Worm (Caenorhabditis elegans) whole organism, young adult: ENCODE data around the gene F58F12.1.

Source experiments
- C06A6.2 ChIP-seq: fragments of 200-800 bp; sonication (Bioruptor generic); conservative IDR thresholded peaks from 2 replicates; pipeline ENCODE4 v1.3.6; 2022; ENCODE audit warnings: missing genetic modification characterization, missing compliant biosample characterization
- D2030.7 ChIP-seq: fragments of 200-800 bp; sonication (Bioruptor generic); IDR thresholded peaks from 2 replicates; pipeline ENCODE4 v1.3.6; 2022; ENCODE audit warnings: missing genetic modification reagents, missing genetic modification characterization, missing compliant biosample characterization
- F39B2.1 ChIP-seq: fragments of 200-800 bp; sonication (Bioruptor generic); IDR thresholded peaks from 2 replicates; pipeline ENCODE4 v1.3.6; 2022; ENCODE audit warnings: missing genetic modification reagents, missing genetic modification characterization, missing compliant biosample characterization
- F49E8.2 ChIP-seq: sonication (generic microtip); optimal IDR thresholded peaks from 3 replicates; lab custom pipeline; 2017; ENCODE audit warnings: missing genetic modification characterization, mild to moderate bottlenecking, missing compliant biosample characterization, antibody characterized with exemption, moderate library complexity; ENCODE audit not compliant: insufficient read depth
- F57A8.1 ChIP-seq: fragments of 200-800 bp; sonication (Bioruptor generic); optimal IDR thresholded peaks from 2 replicates; lab custom pipeline; 2018; ENCODE audit warnings: mild to moderate bottlenecking, missing genetic modification characterization, moderate library complexity, missing compliant biosample characterization
- F57C9.4 ChIP-seq: sonication (generic microtip); optimal IDR thresholded peaks from 2 replicates; lab custom pipeline; 2017; ENCODE audit warnings: mild to moderate bottlenecking, missing genetic modification characterization, missing compliant biosample characterization
- Y53G8AR.9 ChIP-seq: fragments of 200-800 bp; sonication (Bioruptor generic); conservative IDR thresholded peaks from 2 replicates; pipeline ENCODE4 v1.3.6; 2022; ENCODE audit warnings: missing genetic modification reagents, missing genetic modification characterization, missing compliant biosample characterization
- Y67H2A.10 ChIP-seq: fragments of 200-800 bp; sonication (Bioruptor generic); conservative IDR thresholded peaks from 2 replicates; pipeline ENCODE4 v1.3.6; 2022; ENCODE audit warnings: missing genetic modification reagents, missing genetic modification characterization, missing compliant biosample characterization
- ZK185.1 ChIP-seq: sonication (generic microtip); optimal IDR thresholded peaks from 2 replicates; lab custom pipeline; 2016; ENCODE audit warnings: mild to moderate bottlenecking, missing genetic modification characterization, missing compliant biosample characterization; ENCODE audit not compliant: poor library complexity, severe bottlenecking
- akir-1 ChIP-seq: fragments of 200-800 bp; sonication (Bioruptor generic); optimal IDR thresholded peaks from 2 replicates; lab custom pipeline; 2018; ENCODE audit warnings: mild to moderate bottlenecking, missing genetic modification characterization, moderate library complexity, missing compliant biosample characterization
- aptf-3 ChIP-seq: fragments of 200-800 bp; sonication (Bioruptor generic); IDR thresholded peaks from 2 replicates; pipeline ENCODE4 v1.3.6; 2022; ENCODE audit warnings: missing genetic modification characterization, missing compliant biosample characterization
- attf-5 ChIP-seq: fragments of 200-800 bp; sonication (Bioruptor generic); optimal IDR thresholded peaks from 2 replicates; lab custom pipeline; 2018; ENCODE audit warnings: mild to moderate bottlenecking, missing genetic modification characterization, missing compliant biosample characterization
- attf-6 ChIP-seq: fragments of 200-800 bp; sonication (Bioruptor generic); IDR thresholded peaks from 2 replicates; pipeline ENCODE4 v1.3.6; 2022; ENCODE audit warnings: missing genetic modification reagents, missing genetic modification characterization, missing compliant biosample characterization
- bed-1 ChIP-seq: fragments of 200-800 bp; sonication (Bioruptor generic); IDR thresholded peaks from 2 replicates; pipeline ENCODE4 v1.3.6; 2022; ENCODE audit warnings: missing genetic modification reagents, missing genetic modification characterization, missing compliant biosample characterization
- bed-2 ChIP-seq: fragments of 200-800 bp; sonication (Bioruptor generic); IDR thresholded peaks from 2 replicates; pipeline ENCODE4 v1.3.6; 2022; ENCODE audit warnings: missing genetic modification reagents, missing genetic modification characterization, missing compliant biosample characterization
- cebp-1 ChIP-seq, 2 experiments: fragments of 200-800 bp in 1 of 2; sonication (Bioruptor generic) in 1 of 2; sonication (generic microtip) in 1 of 2; IDR thresholded peaks in 1 of 2; optimal IDR thresholded peaks in 1 of 2; 2 replicates each; pipeline versions ENCODE4 v1.3.6 to Lab custom; 2017 to 2022; ENCODE audit warnings: missing compliant biosample characterization in 2 of 2, missing genetic modification characterization in 2 of 2, mild to moderate bottlenecking in 1 of 2, missing genetic modification reagents in 1 of 2, moderate library complexity in 1 of 2
- ceh-58 ChIP-seq: fragments of 200-800 bp; sonication (Bioruptor generic); IDR thresholded peaks from 2 replicates; pipeline ENCODE4 v1.3.6; 2022; ENCODE audit warnings: missing genetic modification characterization, missing compliant biosample characterization
- chd-7 ChIP-seq: sonication (generic microtip); optimal IDR thresholded peaks from 2 replicates; lab custom pipeline; 2016; ENCODE audit warnings: mild to moderate bottlenecking, missing genetic modification characterization, moderate library complexity, missing compliant biosample characterization
- die-1 ChIP-seq: sonication (generic microtip); optimal IDR thresholded peaks from 2 replicates; lab custom pipeline; 2016; ENCODE audit warnings: missing genotype, mild to moderate bottlenecking, missing genetic modification characterization, missing compliant biosample characterization
- egl-18 ChIP-seq: fragments of 200-800 bp; sonication (Bioruptor generic); IDR thresholded peaks from 2 replicates; pipeline ENCODE4 v1.3.6; 2022; ENCODE audit warnings: missing genetic modification reagents, missing genetic modification characterization, missing compliant biosample characterization
- egrh-3 ChIP-seq: fragments of 200-800 bp; sonication (Bioruptor generic); IDR thresholded peaks from 2 replicates; pipeline ENCODE4 v1.3.6; 2022; ENCODE audit warnings: missing genetic modification reagents, missing genetic modification characterization, missing compliant biosample characterization
- him-1 ChIP-seq: sonication (generic microtip); optimal IDR thresholded peaks from 2 replicates; lab custom pipeline; 2016; ENCODE audit warnings: missing genotype, missing genetic modification reagents, missing genetic modification characterization, missing compliant biosample characterization
- hlh-26 ChIP-seq: fragments of 200-800 bp; sonication (Bioruptor generic); conservative IDR thresholded peaks from 2 replicates; pipeline ENCODE4 v1.3.6; 2022; ENCODE audit warnings: missing genetic modification reagents, missing genetic modification characterization, missing compliant biosample characterization
- let-526 ChIP-seq: fragments of 200-800 bp; sonication (Bioruptor generic); IDR thresholded peaks from 2 replicates; pipeline ENCODE4 v1.3.6; 2022; ENCODE audit warnings: missing genetic modification reagents, missing genetic modification characterization, missing compliant biosample characterization
- lin-26 ChIP-seq: fragments of 200-800 bp; sonication (Bioruptor generic); IDR thresholded peaks from 2 replicates; pipeline ENCODE4 v1.3.6; 2022; ENCODE audit warnings: missing genetic modification reagents, missing genetic modification characterization, missing compliant biosample characterization
- lin-54 ChIP-seq: fragments of 200-800 bp; sonication (Bioruptor generic); optimal IDR thresholded peaks from 2 replicates; lab custom pipeline; 2018; ENCODE audit warnings: mild to moderate bottlenecking, missing genetic modification characterization, missing compliant biosample characterization
- lir-1 ChIP-seq: fragments of 200-800 bp; sonication (Bioruptor generic); conservative IDR thresholded peaks from 2 replicates; pipeline ENCODE4 v1.3.6; 2022; ENCODE audit warnings: missing genetic modification reagents, missing genetic modification characterization, missing compliant biosample characterization
- madf-6 ChIP-seq: fragments of 200-800 bp; sonication (Bioruptor generic); IDR thresholded peaks from 2 replicates; pipeline ENCODE4 v1.3.6; 2022; ENCODE audit warnings: missing genetic modification reagents, missing genetic modification characterization, missing compliant biosample characterization
- madf-8 ChIP-seq: fragments of 200-800 bp; sonication (Bioruptor generic); conservative IDR thresholded peaks from 2 replicates; pipeline ENCODE4 v1.3.6; 2022; ENCODE audit warnings: missing genetic modification reagents, missing genetic modification characterization, missing compliant biosample characterization
- mcd-1 ChIP-seq: fragments of 200-800 bp; sonication (Bioruptor generic); IDR thresholded peaks from 2 replicates; pipeline ENCODE4 v1.3.6; 2022; ENCODE audit warnings: missing genetic modification reagents, missing genetic modification characterization, missing compliant biosample characterization
- mes-4 ChIP-seq: sonication (generic microtip); optimal IDR thresholded peaks from 2 replicates; lab custom pipeline; 2016; ENCODE audit warnings: missing genotype, missing genetic modification characterization, missing compliant biosample characterization
- nfyb-1 ChIP-seq: fragments of 200-800 bp; sonication (Bioruptor generic); IDR thresholded peaks from 2 replicates; pipeline ENCODE4 v1.3.6; 2022; ENCODE audit warnings: missing genetic modification reagents, missing genetic modification characterization, missing compliant biosample characterization
- nhr-27 ChIP-seq: fragments of 200-800 bp; sonication (Bioruptor generic); optimal IDR thresholded peaks from 2 replicates; lab custom pipeline; 2018; ENCODE audit warnings: mild to moderate bottlenecking, missing genetic modification characterization, moderate library complexity, missing compliant biosample characterization
- nhr-80 ChIP-seq: sonication (generic microtip); optimal IDR thresholded peaks from 2 replicates; lab custom pipeline; 2016; ENCODE audit warnings: missing genetic modification characterization, missing compliant biosample characterization
- pha-4 ChIP-seq: fragments of 150-350 bp; sonication (generic microtip); optimal IDR thresholded peaks from 2 replicates; lab custom pipeline; 2014; ENCODE audit warnings: missing biosample characterization, missing genetic modification reagents, missing genetic modification characterization
- rcor-1 ChIP-seq: fragments of 200-800 bp; sonication (Bioruptor generic); IDR thresholded peaks from 2 replicates; pipeline ENCODE4 v1.3.6; 2022; ENCODE audit warnings: missing genetic modification reagents, missing genetic modification characterization, missing compliant biosample characterization
- sdz-38 ChIP-seq: sonication (generic microtip); optimal IDR thresholded peaks from 2 replicates; lab custom pipeline; 2016; ENCODE audit warnings: missing genotype, missing genetic modification characterization, missing compliant biosample characterization
- sea-2 ChIP-seq: fragments of 200-800 bp; sonication (Bioruptor generic); IDR thresholded peaks from 2 replicates; pipeline ENCODE4 v1.3.6; 2022; ENCODE audit warnings: missing genetic modification characterization, missing compliant biosample characterization
- snpc-1.1 ChIP-seq: sonication (generic microtip); optimal IDR thresholded peaks from 2 replicates; lab custom pipeline; 2017; ENCODE audit warnings: missing genetic modification characterization, mild to moderate bottlenecking, missing compliant biosample characterization, antibody characterized with exemption, moderate library complexity, missing genotype, missing genetic modification reagents; ENCODE audit not compliant: insufficient read depth
- tlf-1 ChIP-seq: fragments of 200-800 bp; sonication (Bioruptor generic); optimal IDR thresholded peaks from 2 replicates; lab custom pipeline; 2018; ENCODE audit warnings: mild to moderate bottlenecking, missing genetic modification characterization, missing compliant biosample characterization
- unc-62 ChIP-seq: fragments of 150-350 bp; optimal IDR thresholded peaks from 2 replicates; lab custom pipeline; 2014; ENCODE audit warnings: missing biosample characterization, missing genetic modification reagents, missing genetic modification characterization
- ztf-22 ChIP-seq: fragments of 200-800 bp; sonication (Bioruptor generic); optimal IDR thresholded peaks from 2 replicates; lab custom pipeline; 2018; ENCODE audit warnings: mild to moderate bottlenecking, missing genetic modification characterization, moderate library complexity, missing compliant biosample characterization
- ztf-25 ChIP-seq: fragments of 200-800 bp; sonication (Bioruptor generic); IDR thresholded peaks from 2 replicates; pipeline ENCODE4 v1.3.6; 2022; ENCODE audit warnings: missing genetic modification reagents, missing genetic modification characterization, missing compliant biosample characterization
- ztf-6 ChIP-seq: fragments of 200-800 bp; sonication (Bioruptor generic); IDR thresholded peaks from 2 replicates; pipeline ENCODE4 v1.3.6; 2022; ENCODE audit warnings: missing genetic modification reagents, missing genetic modification characterization, missing compliant biosample characterization

F58F12.1 gene

ce11 chrII:6371003-6371402 lies 12.4 kb upstream of the F58F12.1 start, which contains the start of gene lin-23:
Gene lin-23 (plus strand): TSS chrII:6371303.
- no peak for TF ChIP-seq bed-2
- no peak for TF ChIP-seq bed-1 (GFP tag; lab: Robert Waterston, UW)
- TF ChIP-seq ztf-25 (GFP tag; lab: Robert Waterston, UW): no peak

DNA sequence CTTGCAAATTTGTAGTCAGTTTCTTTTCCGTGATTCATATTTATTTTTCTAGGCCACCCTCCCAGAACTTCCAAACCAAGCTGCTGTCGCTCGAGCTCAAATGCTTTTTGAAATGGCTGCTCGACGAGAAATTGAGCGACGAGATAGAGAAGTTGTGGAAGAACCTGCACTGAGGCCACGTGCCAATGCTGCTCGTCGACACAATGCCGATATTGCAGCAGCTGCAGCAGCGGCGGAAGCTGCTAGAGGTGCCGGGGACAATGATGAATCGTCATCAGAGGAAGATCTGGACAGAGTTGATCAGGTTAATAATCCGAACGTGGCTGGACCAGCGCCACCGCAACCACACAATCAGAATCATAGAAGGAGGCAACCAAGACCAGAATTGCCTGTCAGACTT lies 10.1 kb upstream of the F58F12.1 start:
- TF ChIP-seq akir-1 (GFP tag; lab: Kevin White, UChicago) (no peak), ZK185.1 (tag; lab: Kevin White, UChicago) (no peak), ceh-58 (0 out of 2 replicates have a peak, but pooled peaks have one; percentile 60), egrh-3 (peak; percentile 37; the same call in 1 of the 2 replicates), aptf-3 (GFP tag; lab: Robert Waterston, UW) (no peak), madf-8 (no peak), nhr-27 (tag; lab: Kevin White, UChicago) (no peak), F39B2.1 (GFP tag; lab: Robert Waterston, UW) (no peak), let-526 (GFP tag; lab: Robert Waterston, UW) (no peak), rcor-1 (GFP tag; lab: Robert Waterston, UW) (no peak), mcd-1 (GFP tag; lab: Robert Waterston, UW) (peak; percentile 40; the same call in 1 of the 2 replicates)

DNA sequence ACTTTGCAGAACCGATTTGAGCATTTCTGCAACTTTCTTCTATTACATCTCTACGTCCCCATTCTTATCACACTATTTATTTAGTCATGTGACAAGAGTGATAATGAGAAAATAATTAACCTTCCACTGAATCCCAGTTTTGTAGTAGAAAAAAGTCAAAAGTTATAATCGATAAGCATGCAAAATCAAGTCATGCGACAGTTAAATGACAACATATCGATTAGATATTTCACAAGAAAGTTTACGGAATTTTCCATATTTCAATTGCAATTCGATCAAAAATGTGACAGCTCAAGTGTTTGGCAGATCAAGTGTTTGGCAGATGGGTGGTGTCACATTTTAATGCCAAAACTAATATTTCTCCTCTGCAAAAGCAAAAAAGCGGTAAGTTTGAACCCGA lies 8.8 kb upstream of the F58F12.1 start:
- TF ChIP-seq snpc-1.1: no peak
- TF ChIP-seq lin-54 (GFP tag; lab: Kevin White, UChicago): no peak
- TF ChIP-seq unc-62 (GFP tag; lab: Kevin White, UChicago): peak; percentile 64
- TF ChIP-seq pha-4 (tag; lab: Kevin White, UChicago): no peak
- no peak for TF ChIP-seq lin-26 (GFP tag; lab: Robert Waterston, UW)
- no peak for TF ChIP-seq nfyb-1
- no peak for TF ChIP-seq him-1 (tag; lab: Kevin White, UChicago)
- TF ChIP-seq lir-1 (GFP tag; lab: Robert Waterston, UW): no peak
- TF ChIP-seq mcd-1 (GFP tag; lab: Robert Waterston, UW): peak; percentile 18; the same call in 1 of the 2 replicates
- no peak for TF ChIP-seq F49E8.2 (tag; lab: Kevin White, UChicago)
- TF ChIP-seq aptf-3 (GFP tag; lab: Robert Waterston, UW): no peak
- no peak for TF ChIP-seq mes-4
- TF ChIP-seq sdz-38: no peak
- no peak for TF ChIP-seq D2030.7 (GFP tag; lab: Robert Waterston, UW)
- TF ChIP-seq madf-6 (GFP tag; lab: Robert Waterston, UW): peak; percentile 44; the same call in 1 of the 2 replicates
- 0 out of 2 replicates have a peak, but pooled peaks have one; percentile 9 for TF ChIP-seq Y53G8AR.9 (GFP tag; lab: Robert Waterston, UW)
- no peak for TF ChIP-seq ztf-25 (GFP tag; lab: Robert Waterston, UW)
- no peak for TF ChIP-seq ZK185.1 (tag; lab: Kevin White, UChicago)
- TF ChIP-seq cebp-1 (GFP tag; IDR thresholded peaks at IDR 0.05; lab: Robert Waterston, UW): no peak; the same call in 1 of the 2 replicates
- TF ChIP-seq cebp-1 (tag; optimal IDR thresholded peaks at IDR 0.05; lab: Kevin White, UChicago): peak; percentile 83
- TF ChIP-seq attf-6: no peak
- TF ChIP-seq F57A8.1 (GFP tag; lab: Kevin White, UChicago): no peak
- no peak for TF ChIP-seq chd-7
- no peak for TF ChIP-seq F57C9.4
- TF ChIP-seq hlh-26: no peak
- TF ChIP-seq nhr-80 (tag; lab: Kevin White, UChicago): peak; percentile 81
- TF ChIP-seq sea-2: no peak
- peak; percentile 27 for TF ChIP-seq attf-5 (GFP tag; lab: Kevin White, UChicago)
- TF ChIP-seq tlf-1 (GFP tag; lab: Kevin White, UChicago): no peak
- TF ChIP-seq die-1 (tag; lab: Kevin White, UChicago): no peak
- TF ChIP-seq ztf-6 (GFP tag; lab: Robert Waterston, UW): no peak
- no peak for TF ChIP-seq egl-18
- TF ChIP-seq ztf-22: no peak
- no peak for TF ChIP-seq F39B2.1 (GFP tag; lab: Robert Waterston, UW)
- TF ChIP-seq Y67H2A.10 (GFP tag; lab: Robert Waterston, UW): no peak
- no peak for TF ChIP-seq C06A6.2 (GFP tag; lab: Robert Waterston, UW)
